Worm (Caenorhabditis elegans) whole organism, mixed stage, embryonic: Measurements from ENCODE around the gene F59A7.11.

ENCODE experiments used
- M03D4.4 ChIP-seq: sonication (generic microtip); optimal IDR thresholded peaks from 2 replicates; lab custom pipeline; 2017; ENCODE audit warnings: mild to moderate bottlenecking, missing genetic modification characterization, missing compliant biosample characterization
- bed-3 ChIP-seq: fragments of 200-800 bp; sonication (Bioruptor generic); optimal IDR thresholded peaks from 3 replicates; lab custom pipeline; 2018; ENCODE audit warnings: mild to moderate bottlenecking, missing genetic modification characterization, moderate library complexity, missing compliant biosample characterization
- blmp-1 ChIP-seq: fragments of 150-350 bp; optimal IDR thresholded peaks from 2 replicates; lab custom pipeline; 2014; ENCODE audit warnings: missing biosample characterization, missing genetic modification characterization
- ceh-39 ChIP-seq: fragments of 150-350 bp; optimal IDR thresholded peaks from 2 replicates; lab custom pipeline; 2014; ENCODE audit warnings: missing biosample characterization, missing genetic modification characterization
- ceh-43 ChIP-seq: fragments of 200-800 bp; sonication (Bioruptor generic); optimal IDR thresholded peaks from 2 replicates; lab custom pipeline; 2018; ENCODE audit warnings: mild to moderate bottlenecking, missing genetic modification characterization, moderate library complexity, missing compliant biosample characterization
- ces-1 ChIP-seq: fragments of 150-350 bp; optimal IDR thresholded peaks from 2 replicates; lab custom pipeline; 2014; ENCODE audit warnings: missing biosample characterization, missing genetic modification reagents, missing genetic modification characterization
- drap-1 ChIP-seq: fragments of 200-800 bp; sonication (Bioruptor generic); optimal IDR thresholded peaks from 3 replicates; lab custom pipeline; 2018; ENCODE audit warnings: mild to moderate bottlenecking, missing genetic modification characterization, missing compliant biosample characterization
- elt-1 ChIP-seq: sonication (generic microtip); optimal IDR thresholded peaks from 2 replicates; lab custom pipeline; 2017; ENCODE audit warnings: missing genetic modification characterization, mild to moderate bottlenecking, missing compliant biosample characterization, antibody characterized with exemption, moderate library complexity, borderline replicate concordance; ENCODE audit not compliant: insufficient read depth
- elt-3 ChIP-seq: fragments of 150-350 bp; optimal IDR thresholded peaks from 2 replicates; lab custom pipeline; 2014; ENCODE audit warnings: missing biosample characterization, missing genetic modification characterization
- flh-1 ChIP-seq: fragments of 200-800 bp; sonication (Bioruptor generic); optimal IDR thresholded peaks from 2 replicates; lab custom pipeline; 2018; ENCODE audit warnings: mild to moderate bottlenecking, missing genetic modification characterization, moderate library complexity, missing compliant biosample characterization
- ham-2 ChIP-seq: fragments of 200-800 bp; sonication (Bioruptor generic); optimal IDR thresholded peaks from 2 replicates; lab custom pipeline; 2018; ENCODE audit warnings: mild to moderate bottlenecking, missing genetic modification characterization, missing compliant biosample characterization
- hlh-1 ChIP-seq: fragments of 150-350 bp; optimal IDR thresholded peaks from 2 replicates; lab custom pipeline; 2014; ENCODE audit warnings: missing biosample characterization, missing genetic modification reagents, missing genetic modification characterization
- lin-13 ChIP-seq: fragments of 150-350 bp; optimal IDR thresholded peaks from 2 replicates; lab custom pipeline; 2014; ENCODE audit warnings: missing biosample characterization, missing genetic modification characterization
- lin-32 ChIP-seq: fragments of 200-800 bp; sonication (Bioruptor generic); optimal IDR thresholded peaks from 2 replicates; lab custom pipeline; 2018; ENCODE audit warnings: mild to moderate bottlenecking, missing genetic modification characterization, missing compliant biosample characterization
- lsy-2 ChIP-seq: fragments of 150-350 bp; optimal IDR thresholded peaks from 2 replicates; lab custom pipeline; 2014; ENCODE audit warnings: missing biosample characterization, missing genetic modification characterization
- mab-5 ChIP-seq: fragments of 150-350 bp; optimal IDR thresholded peaks from 2 replicates; lab custom pipeline; 2014; ENCODE audit warnings: missing biosample characterization, missing genetic modification characterization
- mep-1 ChIP-seq: fragments of 150-350 bp; optimal IDR thresholded peaks from 2 replicates; lab custom pipeline; 2017; ENCODE audit warnings: missing biosample characterization, missing genetic modification reagents, missing genetic modification characterization, inconsistent platforms
- nhr-12 ChIP-seq: fragments of 150-350 bp; optimal IDR thresholded peaks from 2 replicates; lab custom pipeline; 2014; ENCODE audit warnings: missing biosample characterization, missing genetic modification characterization
- nhr-2 ChIP-seq: fragments of 150-350 bp; optimal IDR thresholded peaks from 2 replicates; lab custom pipeline; 2014; ENCODE audit warnings: missing biosample characterization, missing genetic modification characterization
- nhr-237 ChIP-seq: fragments of 150-350 bp; optimal IDR thresholded peaks from 2 replicates; lab custom pipeline; 2014; ENCODE audit warnings: missing biosample characterization, missing genetic modification characterization
- nhr-28 ChIP-seq: fragments of 150-350 bp; optimal IDR thresholded peaks from 2 replicates; lab custom pipeline; 2014; ENCODE audit warnings: missing biosample characterization, missing genetic modification characterization
- pha-4 ChIP-seq: fragments of 150-350 bp; optimal IDR thresholded peaks from 2 replicates; lab custom pipeline; 2018; ENCODE audit warnings: missing biosample characterization, missing genetic modification reagents, missing genetic modification characterization
- sem-2 ChIP-seq: fragments of 200-800 bp; sonication (Bioruptor generic); optimal IDR thresholded peaks from 2 replicates; lab custom pipeline; 2018; ENCODE audit warnings: mild to moderate bottlenecking, missing genetic modification characterization, missing compliant biosample characterization
- snpc-4 ChIP-seq: fragments of 150-350 bp; optimal IDR thresholded peaks from 2 replicates; lab custom pipeline; 2014; ENCODE audit warnings: missing biosample characterization, missing genetic modification characterization
- sptf-1 ChIP-seq: sonication (generic microtip); optimal IDR thresholded peaks from 2 replicates; lab custom pipeline; 2017; ENCODE audit warnings: mild to moderate bottlenecking, missing genetic modification characterization, moderate library complexity, missing compliant biosample characterization
- tbx-8 ChIP-seq: fragments of 200-800 bp; sonication (Bioruptor generic); optimal IDR thresholded peaks from 2 replicates; lab custom pipeline; 2018; ENCODE audit warnings: mild to moderate bottlenecking, missing genetic modification characterization, moderate library complexity, missing compliant biosample characterization
- unc-120 ChIP-seq: sonication (generic microtip); optimal IDR thresholded peaks from 2 replicates; lab custom pipeline; 2017; ENCODE audit warnings: missing genetic modification characterization, missing compliant biosample characterization; ENCODE audit not compliant: poor library complexity, severe bottlenecking
- unc-39 ChIP-seq: fragments of 150-350 bp; optimal IDR thresholded peaks from 2 replicates; lab custom pipeline; 2014; ENCODE audit warnings: missing biosample characterization, missing genetic modification characterization
- unc-62 ChIP-seq: fragments of 150-350 bp; optimal IDR thresholded peaks from 2 replicates; lab custom pipeline; 2014; ENCODE audit warnings: missing biosample characterization, missing genetic modification reagents, missing genetic modification characterization
- zip-8 ChIP-seq: fragments of 150-350 bp; optimal IDR thresholded peaks from 2 replicates; lab custom pipeline; 2014; ENCODE audit warnings: missing biosample characterization, missing genetic modification characterization
- ztf-11 ChIP-seq: fragments of 150-350 bp; optimal IDR thresholded peaks from 2 replicates; lab custom pipeline; 2014; ENCODE audit warnings: missing biosample characterization, missing genetic modification characterization

Gene F59A7.11

DNA sequence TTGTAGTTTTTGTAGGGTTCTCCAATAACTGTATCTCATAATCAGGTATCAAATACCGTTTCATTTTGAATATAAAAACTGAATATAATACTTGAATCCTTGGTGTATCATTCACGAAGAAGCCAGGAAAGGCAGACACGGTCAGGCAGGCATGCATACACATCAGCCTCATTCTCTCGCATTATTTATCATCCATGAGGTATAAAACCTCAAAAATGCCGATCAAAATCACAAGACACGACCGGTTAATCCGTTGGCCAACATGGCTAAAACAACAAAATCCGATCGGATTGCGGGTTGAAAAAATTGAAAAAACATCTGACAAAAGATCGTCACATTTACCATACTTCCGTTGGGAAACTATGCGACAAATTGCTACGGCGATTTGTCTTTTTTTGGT lies 8.7 kb upstream of the F59A7.11 start, which contains the start of gene F59A7.5:
Gene F59A7.5 (plus strand): TSS at position 301 of the 400 bp plus-strand sequence.
- TF ChIP-seq nhr-12 (tag; lab: Kevin White, UChicago) (no peak), blmp-1 (no peak), ces-1 (GFP tag; lab: Kevin White, UChicago) (no peak), elt-3 (tag; lab: Kevin White, UChicago) (no peak), ztf-11 (no peak), mep-1 (tag; lab: Kevin White, UChicago) (no peak), lin-32 (GFP tag; lab: Kevin White, UChicago) (no peak), bed-3 (GFP tag; lab: Kevin White, UChicago) (no peak), ceh-43 (GFP tag; lab: Kevin White, UChicago) (no peak), hlh-1 (tag; lab: Kevin White, UChicago) (no peak), pha-4 (tag; lab: Kevin White, UChicago) (no peak), snpc-4 (tag; lab: Kevin White, UChicago) (no peak), nhr-237 (no peak), flh-1 (GFP tag; lab: Kevin White, UChicago) (no peak)

DNA sequence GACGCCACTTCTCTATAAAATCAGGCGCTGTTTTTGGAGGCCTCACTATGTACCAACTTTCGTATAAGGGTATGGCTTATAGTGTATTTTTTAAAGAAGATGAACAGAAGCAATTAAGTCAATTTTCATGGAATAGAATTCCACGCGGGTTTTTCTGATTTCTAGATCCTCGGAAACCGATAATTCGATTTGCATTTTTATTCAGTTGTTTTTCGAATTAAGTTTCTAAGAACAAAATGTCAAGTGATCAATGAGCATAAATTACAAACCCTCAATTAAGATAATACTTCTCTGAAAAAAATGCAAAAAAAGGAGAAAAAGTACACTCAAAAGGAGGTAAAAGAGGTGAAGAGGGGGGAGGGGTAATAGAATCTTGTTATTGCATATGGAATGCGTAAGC lies 7.6 kb upstream of the F59A7.11 start:
- no peak for TF ChIP-seq ceh-43 (GFP tag; lab: Kevin White, UChicago)

DNA sequence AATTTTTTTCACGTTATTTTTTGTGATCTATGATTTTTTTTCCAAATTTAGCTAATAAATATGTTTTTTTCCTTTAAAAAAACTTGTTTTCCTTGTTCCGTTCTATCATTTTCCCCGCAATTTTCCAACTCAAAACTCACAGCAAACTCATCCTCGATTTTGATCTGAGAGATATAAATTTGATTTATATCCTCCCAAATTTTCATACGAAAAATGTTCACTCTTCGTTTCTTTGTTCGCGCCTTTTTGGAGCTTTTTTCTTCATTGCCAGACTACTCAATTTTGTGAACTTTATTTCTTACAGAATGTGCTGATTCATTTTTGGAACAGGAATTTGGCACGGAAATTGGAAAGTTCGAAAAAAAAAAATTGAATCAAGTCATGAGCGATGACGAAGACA lies 5.0 kb upstream of the F59A7.11 start, which contains the start of gene F59A7.14:
Gene F59A7.14 (plus strand): TSS at position 301 of the 400 bp plus-strand sequence.
- TF ChIP-seq lin-13 (tag; lab: Kevin White, UChicago), result no peak
- no peak for TF ChIP-seq ztf-11
- no peak for TF ChIP-seq unc-39 (tag; lab: Kevin White, UChicago)
- no peak for TF ChIP-seq ces-1 (GFP tag; lab: Kevin White, UChicago)
- no peak for TF ChIP-seq lsy-2
- no peak for TF ChIP-seq nhr-2 (tag; lab: Kevin White, UChicago)
- no peak for TF ChIP-seq nhr-12 (tag; lab: Kevin White, UChicago)
- no peak for TF ChIP-seq unc-62 (GFP tag; lab: Kevin White, UChicago)
- no peak for TF ChIP-seq mep-1 (tag; lab: Kevin White, UChicago)
- TF ChIP-seq blmp-1, result no peak
- TF ChIP-seq, all 35 proteins: peak for 0

DNA sequence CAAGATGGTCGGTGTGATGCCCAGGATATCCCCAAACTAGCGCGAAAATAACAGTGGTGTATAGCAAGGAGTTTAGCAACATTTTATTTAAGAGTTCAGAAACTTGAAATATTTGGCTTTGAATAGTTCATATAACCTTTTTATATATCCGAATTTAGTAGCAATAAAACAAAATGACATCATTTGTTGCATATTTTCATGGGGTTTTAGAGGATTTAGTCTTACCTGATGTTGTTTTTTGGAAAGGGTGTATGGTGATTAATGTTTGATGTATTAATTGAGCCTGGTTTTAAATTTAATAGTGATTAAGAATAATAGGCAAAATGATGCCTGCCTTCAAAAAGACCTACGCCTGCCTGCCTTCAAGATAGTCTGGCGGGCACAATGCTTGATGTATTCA lies 2.7 kb upstream of the F59A7.11 start, which contains the start of gene F59A7.2:
Gene F59A7.2 (minus strand): TSS at position 101 of the 400 bp plus-strand sequence.
- no peak for TF ChIP-seq ztf-11
- no peak for TF ChIP-seq blmp-1
- TF ChIP-seq unc-120 (tag; lab: Kevin White, UChicago), result no peak
- no peak for TF ChIP-seq drap-1 (GFP tag; lab: Kevin White, UChicago)
- TF ChIP-seq zip-8 (tag; lab: Kevin White, UChicago), result no peak
- TF ChIP-seq sptf-1, result no peak
- TF ChIP-seq M03D4.4 (tag; lab: Kevin White, UChicago), result no peak
- no peak for TF ChIP-seq mab-5 (tag; lab: Kevin White, UChicago)
- TF ChIP-seq nhr-2 (tag; lab: Kevin White, UChicago), result no peak
- TF ChIP-seq ceh-39 (tag; lab: Kevin White, UChicago), result no peak
- no peak for TF ChIP-seq lin-13 (tag; lab: Kevin White, UChicago)
- no peak for TF ChIP-seq nhr-12 (tag; lab: Kevin White, UChicago)

DNA sequence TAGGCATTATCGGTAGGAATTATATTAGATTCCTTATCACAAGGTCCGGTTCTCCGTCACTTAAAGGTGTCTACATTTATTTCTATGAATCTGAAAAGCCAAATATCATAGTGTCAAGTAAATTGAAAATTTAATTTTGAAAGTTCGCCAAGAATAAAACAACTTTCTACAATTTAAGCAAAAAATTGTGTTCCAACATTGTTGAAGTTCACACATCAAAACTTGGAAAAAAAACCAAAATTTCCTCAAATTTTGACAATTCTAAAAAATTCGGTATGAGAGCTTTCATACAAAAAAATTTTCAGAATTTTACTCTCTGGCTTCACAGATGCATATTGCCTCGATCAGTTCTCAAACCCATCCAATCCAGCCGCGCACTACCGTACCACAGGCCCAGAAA lies 1.9 kb downstream of the F59A7.11 start, which contains the start of gene F59A7.7:
Gene F59A7.7 (plus strand): TSS at position 301 of the 400 bp plus-strand sequence.
- no peak for TF ChIP-seq sem-2 (GFP tag; lab: Kevin White, UChicago)
- TF ChIP-seq tbx-8 (GFP tag; lab: Kevin White, UChicago), result no peak
- TF ChIP-seq nhr-2 (tag; lab: Kevin White, UChicago), result no peak
- TF ChIP-seq ztf-11, result no peak
- no peak for TF ChIP-seq ceh-39 (tag; lab: Kevin White, UChicago)
- no peak for TF ChIP-seq lin-13 (tag; lab: Kevin White, UChicago)
- no peak for TF ChIP-seq mep-1 (tag; lab: Kevin White, UChicago)
- no peak for TF ChIP-seq blmp-1
- no peak for TF ChIP-seq nhr-237
- TF ChIP-seq ham-2, result no peak
- TF ChIP-seq elt-3 (tag; lab: Kevin White, UChicago), result no peak
- TF ChIP-seq hlh-1 (tag; lab: Kevin White, UChicago), result no peak
- TF ChIP-seq elt-1, result no peak
- TF ChIP-seq nhr-28 (tag; lab: Kevin White, UChicago), result no peak
- no peak for TF ChIP-seq mab-5 (tag; lab: Kevin White, UChicago)
